Fruit fly (Drosophila melanogaster) whole organism, larva: ENCODE measurements around the gene Cip4.

Experiments used
- noc ChIP-seq: fragments of 200-800 bp; sonication (Bioruptor generic); optimal IDR thresholded peaks from 3 replicates; lab custom pipeline; 2019; ENCODE audit warnings: missing biosample characterization, mild to moderate bottlenecking, missing genetic modification characterization, moderate library complexity

The Cip4 gene

dm6 chr3L:4363887-4364794 lies at the start of gene Cip4, which contains the start of gene mRpS6:
Gene Cip4, minus strand, starts transcription at chr3L:4364102.
Gene mRpS6, plus strand, starts transcription at chr3L:4364550.
- TF ChIP-seq noc = no peak

dm6 chr3L:4412974-4413373 lies 49.1 kb upstream of the Cip4 start:
- TF ChIP-seq noc = peak; percentile 42

- no peak for TF ChIP-seq noc
Observed at dm6 chr3L:4411951-4412350, 48.0 kb upstream of the Cip4 start.

dm6 chr3L:4411025-4411873 lies 47.3 kb upstream of the Cip4 start:
- TF ChIP-seq noc = no peak

- TF ChIP-seq noc = no peak
Observed at dm6 chr3L:4409898-4410629, 46.2 kb upstream of the Cip4 start.

dm6 chr3L:4409134-4409897 lies 45.4 kb upstream of the Cip4 start:
- no peak for TF ChIP-seq noc

- no peak for TF ChIP-seq noc
Observed at dm6 chr3L:4408313-4409133, 44.6 kb upstream of the Cip4 start.

dm6 chr3L:4407743-4408142 lies 43.8 kb upstream of the Cip4 start:
- TF ChIP-seq noc = no peak

dm6 chr3L:4406653-4407257 lies 42.9 kb upstream of the Cip4 start, which contains the start of gene TP53INP:
Gene TP53INP, plus strand, starts transcription at chr3L:4406943.
- peak; percentile 86 for TF ChIP-seq noc

- TF ChIP-seq noc = no peak
Observed at dm6 chr3L:4405922-4406321, 42.0 kb upstream of the Cip4 start, which contains the start of gene CG15019. Gene CG15019, minus strand, starts transcription at chr3L:4406059.

dm6 chr3L:4403180-4403769 lies 39.4 kb upstream of the Cip4 start, which contains the start of gene Syx17:
Gene Syx17, plus strand, starts transcription at chr3L:4403487.
- TF ChIP-seq noc = no peak

dm6 chr3L:4401241-4401640 lies 37.3 kb upstream of the Cip4 start:
- TF ChIP-seq noc = no peak

dm6 chr3L:4399905-4400304 lies 36.0 kb upstream of the Cip4 start:
- no peak for TF ChIP-seq noc

- no peak for TF ChIP-seq noc
Observed at dm6 chr3L:4397874-4398273, 34.0 kb upstream of the Cip4 start.
